Fruit fly (Drosophila melanogaster) whole organism, embryonic: ENCODE measurements around the gene CG34332.

Experiments
- Atf3 ChIP-seq: fragments of 200-800 bp; sonication (Bioruptor generic); optimal IDR thresholded peaks from 3 replicates; lab custom pipeline; 2016; ENCODE audit warnings: missing biosample characterization, missing genetic modification characterization
- CG11456 ChIP-seq: fragments of 200-800 bp; sonication (Bioruptor generic); IDR thresholded peaks from 3 replicates; pipeline ENCODE4 v1.3.6; 2022; ENCODE audit warnings: missing biosample characterization, missing genetic modification characterization
- CG11695 ChIP-seq: fragments of 200-800 bp; sonication (Bioruptor generic); IDR thresholded peaks from 3 replicates; pipeline ENCODE4 v1.3.6; 2022; ENCODE audit warnings: missing biosample characterization, missing genetic modification characterization
- CG11696 ChIP-seq: fragments of 200-800 bp; sonication (Bioruptor generic); IDR thresholded peaks from 2 replicates; pipeline ENCODE4 v1.3.6; 2022; ENCODE audit warnings: missing biosample characterization, missing genetic modification characterization
- CG14050 ChIP-seq: fragments of 200-800 bp; sonication (Bioruptor generic); IDR thresholded peaks from 3 replicates; pipeline ENCODE4 v1.3.6; 2022; ENCODE audit warnings: missing biosample characterization, missing genetic modification characterization
- CG15073 ChIP-seq: fragments of 200-800 bp; sonication (Bioruptor generic); optimal IDR thresholded peaks from 2 replicates; lab custom pipeline; 2016; ENCODE audit warnings: missing biosample characterization, missing genetic modification characterization
- CG15479 ChIP-seq: fragments of 200-800 bp; sonication (Bioruptor generic); optimal IDR thresholded peaks from 3 replicates; lab custom pipeline; 2019; ENCODE audit warnings: missing biosample characterization, mild to moderate bottlenecking, missing genetic modification characterization, moderate library complexity
- CG17328 ChIP-seq: fragments of 200-800 bp; sonication (Bioruptor generic); IDR thresholded peaks from 2 replicates; pipeline ENCODE4 v1.3.6; 2022; ENCODE audit warnings: missing biosample characterization, missing genetic modification characterization
- CG17568 ChIP-seq: fragments of 200-800 bp; sonication (Bioruptor generic); optimal IDR thresholded peaks from 2 replicates; lab custom pipeline; 2018; ENCODE audit warnings: missing biosample characterization, mild to moderate bottlenecking, missing genetic modification characterization, moderate library complexity
- CG1832 ChIP-seq: fragments of 200-800 bp; sonication (Bioruptor generic); optimal IDR thresholded peaks from 2 replicates; lab custom pipeline; 2017; ENCODE audit warnings: missing biosample characterization, mild to moderate bottlenecking, missing genetic modification characterization, inconsistent platforms
- CG18476 ChIP-seq: fragments of 200-800 bp; sonication (Bioruptor generic); optimal IDR thresholded peaks from 2 replicates; lab custom pipeline; 2016; ENCODE audit warnings: missing biosample characterization, mild to moderate bottlenecking, missing genetic modification characterization
- CG30431 ChIP-seq: fragments of 200-800 bp; sonication (Bioruptor generic); optimal IDR thresholded peaks from 2 replicates; lab custom pipeline; 2017; ENCODE audit warnings: missing biosample characterization, missing genetic modification characterization
- CG3065 ChIP-seq: fragments of 200-800 bp; sonication (Bioruptor generic); optimal IDR thresholded peaks from 2 replicates; lab custom pipeline; 2016; ENCODE audit warnings: missing biosample characterization, missing genetic modification characterization
- CG4730 ChIP-seq: fragments of 200-800 bp; sonication (Bioruptor generic); IDR thresholded peaks from 2 replicates; pipeline ENCODE4 v1.3.6; 2022; ENCODE audit warnings: missing biosample characterization, missing genetic modification characterization
- CG6813 ChIP-seq: fragments of 200-800 bp; sonication (Bioruptor generic); optimal IDR thresholded peaks from 2 replicates; lab custom pipeline; 2017; ENCODE audit warnings: missing biosample characterization, missing genetic modification characterization, mild to moderate bottlenecking, moderate library complexity, missing genetic modification reagents
- CG7839 ChIP-seq: fragments of 200-800 bp; sonication (Bioruptor generic); optimal IDR thresholded peaks from 3 replicates; lab custom pipeline; 2018; ENCODE audit warnings: missing biosample characterization, mild to moderate bottlenecking, missing genetic modification characterization, moderate library complexity
- CG8924 ChIP-seq: fragments of 200-800 bp; optimal IDR thresholded peaks from 3 replicates; lab custom pipeline; 2019; ENCODE audit warnings: missing biosample characterization, mild to moderate bottlenecking, missing genetic modification characterization, moderate library complexity
- CrebB ChIP-seq: fragments of 200-800 bp; sonication (Bioruptor generic); optimal IDR thresholded peaks from 3 replicates; lab custom pipeline; 2018; ENCODE audit warnings: missing biosample characterization, mild to moderate bottlenecking, missing genetic modification characterization
- D19B ChIP-seq: fragments of 200-800 bp; sonication (Bioruptor generic); optimal IDR thresholded peaks from 2 replicates; lab custom pipeline; 2017; ENCODE audit warnings: missing biosample characterization, mild to moderate bottlenecking, missing genetic modification characterization
- Dll ChIP-seq: fragments of 200-800 bp; sonication (Bioruptor generic); IDR thresholded peaks from 4 replicates; pipeline ENCODE4 v1.3.6; 2022; ENCODE audit warnings: missing biosample characterization, missing genetic modification characterization; ENCODE audit not compliant: partially characterized antibody
- HmgZ ChIP-seq: fragments of 200-800 bp; sonication (Bioruptor generic); optimal IDR thresholded peaks from 2 replicates; lab custom pipeline; 2018; ENCODE audit warnings: missing biosample characterization, mild to moderate bottlenecking, missing genetic modification characterization
- Hr51 ChIP-seq, 2 experiments: fragments of 200-800 bp; sonication (Bioruptor generic); optimal IDR thresholded peaks; 2 replicates in 1 of 2; 3 replicates in 1 of 2; lab custom pipeline; 2016 to 2018; ENCODE audit warnings: missing biosample characterization in 2 of 2, missing genetic modification characterization in 2 of 2, mild to moderate bottlenecking in 1 of 2, moderate library complexity in 1 of 2
- NfI ChIP-seq: fragments of 200-800 bp; sonication (Bioruptor generic); optimal IDR thresholded peaks from 3 replicates; lab custom pipeline; 2018; ENCODE audit warnings: missing biosample characterization, mild to moderate bottlenecking, missing genetic modification characterization, moderate library complexity
- Oaz ChIP-seq: fragments of 200-800 bp; sonication (Bioruptor generic); IDR thresholded peaks from 2 replicates; pipeline ENCODE4 v1.3.6; 2022; ENCODE audit warnings: missing biosample characterization, missing genetic modification characterization
- Oli ChIP-seq: fragments of 200-800 bp; sonication (Bioruptor generic); optimal IDR thresholded peaks from 2 replicates; lab custom pipeline; 2018; ENCODE audit warnings: missing biosample characterization, mild to moderate bottlenecking, missing genetic modification characterization, moderate library complexity
- Optix ChIP-seq: fragments of 200-800 bp; sonication (Bioruptor generic); IDR thresholded peaks from 3 replicates; pipeline ENCODE4 v1.3.6; 2022; ENCODE audit warnings: missing biosample characterization, missing genetic modification characterization
- Six4 ChIP-seq: fragments of 200-800 bp; sonication (Bioruptor generic); optimal IDR thresholded peaks from 2 replicates; lab custom pipeline; 2016; ENCODE audit warnings: missing biosample characterization, missing genetic modification characterization
- Sox100B ChIP-seq: fragments of 200-800 bp; sonication (Bioruptor generic); optimal IDR thresholded peaks from 3 replicates; lab custom pipeline; 2018; ENCODE audit warnings: missing biosample characterization, mild to moderate bottlenecking, missing genetic modification characterization
- Taf1 ChIP-seq: fragments of 200-800 bp; sonication (Bioruptor generic); IDR thresholded peaks from 2 replicates; pipeline ENCODE4 v1.3.6; 2022; ENCODE audit warnings: missing biosample characterization, missing genetic modification characterization
- Usf ChIP-seq: fragments of 200-800 bp; sonication (Bioruptor generic); optimal IDR thresholded peaks from 2 replicates; lab custom pipeline; 2017; ENCODE audit warnings: missing genotype, missing biosample characterization, missing genetic modification characterization
- aop ChIP-seq: fragments of 200-800 bp; sonication (Bioruptor generic); IDR thresholded peaks from 2 replicates; pipeline ENCODE4 v1.3.6; 2022; ENCODE audit warnings: missing biosample characterization, missing genetic modification characterization
- ap ChIP-seq: fragments of 200-800 bp; sonication (Bioruptor generic); IDR thresholded peaks from 2 replicates; pipeline ENCODE4 v1.3.6; 2022; ENCODE audit warnings: missing biosample characterization, missing genetic modification characterization
- caup ChIP-seq: fragments of 200-800 bp; sonication (Bioruptor generic); optimal IDR thresholded peaks from 3 replicates; lab custom pipeline; 2017; ENCODE audit warnings: missing biosample characterization, mild to moderate bottlenecking, missing genetic modification characterization, moderate library complexity; ENCODE audit not compliant: severe bottlenecking
- eve ChIP-seq, 2 experiments: fragments of >200 bp; optimal IDR thresholded peaks; 2 replicates each; lab custom pipeline; 2017; ENCODE audit warnings: missing biosample characterization in 2 of 2, missing genetic modification characterization in 2 of 2
- gem ChIP-seq: fragments of 200-800 bp; sonication (Bioruptor generic); optimal IDR thresholded peaks from 2 replicates; lab custom pipeline; 2019; ENCODE audit warnings: missing biosample characterization, mild to moderate bottlenecking, missing genetic modification characterization, moderate library complexity
- grn ChIP-seq: fragments of 200-800 bp; sonication (Bioruptor generic); optimal IDR thresholded peaks from 3 replicates; lab custom pipeline; 2017; ENCODE audit warnings: missing biosample characterization, missing genetic modification characterization
- gsb-n ChIP-seq: fragments of 200-800 bp; sonication (Bioruptor generic); optimal IDR thresholded peaks from 3 replicates; lab custom pipeline; 2018; ENCODE audit warnings: missing biosample characterization, mild to moderate bottlenecking, missing genetic modification characterization
- hkb ChIP-seq, 2 experiments: fragments of 200-800 bp in 1 of 2; fragments of >200 bp in 1 of 2; sonication (Bioruptor generic) in 1 of 2; IDR thresholded peaks in 1 of 2; optimal IDR thresholded peaks in 1 of 2; 2 replicates each; pipeline versions ENCODE4 v1.3.6 to Lab custom; 2017 to 2022; ENCODE audit warnings: missing biosample characterization in 1 of 2, missing genetic modification characterization in 1 of 2
- jigr1 ChIP-seq: fragments of 200-800 bp; sonication (Bioruptor generic); IDR thresholded peaks from 3 replicates; pipeline ENCODE4 v1.3.6; 2022; ENCODE audit warnings: missing biosample characterization, missing genetic modification characterization
- lab ChIP-seq: fragments of 200-800 bp; sonication (Bioruptor generic); optimal IDR thresholded peaks from 3 replicates; lab custom pipeline; 2017; ENCODE audit warnings: missing biosample characterization, missing genetic modification characterization, mild to moderate bottlenecking, moderate library complexity, missing genetic modification reagents
- maf-S ChIP-seq: fragments of 200-800 bp; sonication (Bioruptor generic); optimal IDR thresholded peaks from 2 replicates; lab custom pipeline; 2016; ENCODE audit warnings: missing biosample characterization, missing genetic modification characterization
- nerfin-1 ChIP-seq: fragments of 200-800 bp; sonication (Bioruptor generic); optimal IDR thresholded peaks from 3 replicates; lab custom pipeline; 2019; ENCODE audit warnings: missing biosample characterization, mild to moderate bottlenecking, missing genetic modification characterization, moderate library complexity
- nerfin-2 ChIP-seq: fragments of 200-800 bp; sonication (Bioruptor generic); IDR thresholded peaks from 2 replicates; pipeline ENCODE4 v1.3.6; 2022; ENCODE audit warnings: missing biosample characterization, missing genetic modification characterization; ENCODE audit not compliant: partially characterized antibody
- p53 ChIP-seq: fragments of 200-800 bp; sonication (Bioruptor generic); optimal IDR thresholded peaks from 2 replicates; lab custom pipeline; 2016; ENCODE audit warnings: missing biosample characterization, missing genetic modification characterization
- ranshi ChIP-seq: fragments of 200-800 bp; sonication (Bioruptor generic); IDR thresholded peaks from 2 replicates; pipeline ENCODE4 v1.3.6; 2022; ENCODE audit warnings: missing biosample characterization, missing genetic modification characterization
- sim ChIP-seq: fragments of 200-800 bp; sonication (Bioruptor generic); IDR thresholded peaks from 2 replicates; pipeline ENCODE4 v1.3.6; 2022; ENCODE audit warnings: missing biosample characterization, missing genetic modification characterization
- vfl ChIP-seq: fragments of 200-800 bp; sonication (Bioruptor generic); optimal IDR thresholded peaks from 2 replicates; lab custom pipeline; 2016; ENCODE audit warnings: missing biosample characterization, missing genetic modification characterization
- yki ChIP-seq: fragments of >200 bp; optimal IDR thresholded peaks from 3 replicates; lab custom pipeline; 2018
- zen ChIP-seq: fragments of 200-800 bp; sonication (Bioruptor generic); optimal IDR thresholded peaks from 3 replicates; lab custom pipeline; 2018; ENCODE audit warnings: missing biosample characterization, mild to moderate bottlenecking, missing genetic modification characterization, moderate library complexity
- zen2 ChIP-seq: fragments of 200-800 bp; sonication (Bioruptor generic); IDR thresholded peaks from 3 replicates; pipeline ENCODE4 v1.3.6; 2022; ENCODE audit warnings: missing biosample characterization, missing genetic modification characterization; ENCODE audit not compliant: partially characterized antibody
- zfh2 ChIP-seq: fragments of 200-800 bp; sonication (Bioruptor generic); optimal IDR thresholded peaks from 2 replicates; lab custom pipeline; 2016; ENCODE audit warnings: missing biosample characterization, missing genetic modification characterization

The CG34332 gene

DNA sequence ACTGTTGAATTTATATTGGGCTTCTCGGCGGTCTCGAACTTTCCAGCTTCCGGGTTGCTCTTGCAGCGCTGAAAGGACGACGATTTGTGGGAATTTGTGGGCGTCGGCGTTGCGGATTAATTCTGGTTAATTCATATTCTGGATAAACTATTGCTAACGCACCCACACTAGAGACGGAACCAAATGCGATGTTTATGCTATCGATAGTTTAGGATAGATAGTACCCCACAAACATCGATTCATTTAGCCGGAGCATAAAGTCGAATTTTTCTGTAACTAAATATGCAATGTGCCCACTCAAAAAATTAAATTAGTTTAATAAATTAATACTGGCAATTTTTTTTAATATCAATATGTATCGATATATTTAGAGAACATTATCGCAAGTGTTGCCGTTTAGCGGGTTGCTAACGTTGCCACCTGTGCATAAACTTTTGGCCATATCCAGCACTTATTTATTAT is 18.9 kb downstream of the CG34332 start, which contains the start of gene Rab35 (continued):
- TF ChIP-seq vfl (GFP tag; lab: Kevin White, UChicago): no peak
- no peak for TF ChIP-seq CG15479
- peak; percentile 40 for TF ChIP-seq HmgZ (tag; lab: Kevin White, UChicago)
- TF ChIP-seq CrebB: no peak
- no peak for TF ChIP-seq CG11456 (GFP tag; lab: Robert Waterston, UW)
- TF ChIP-seq CG7839: peak; percentile 7
- TF ChIP-seq CG30431 (GFP tag; lab: Kevin White, UChicago): no peak
- peak; percentile 90 for TF ChIP-seq zen2 (GFP tag; lab: Robert Waterston, UW)
- TF ChIP-seq aop: no peak
- peak; percentile 41 for TF ChIP-seq gem (tag; lab: Kevin White, UChicago)
- TF ChIP-seq CG11696: no peak
- no peak for TF ChIP-seq CG1832 (GFP tag; lab: Kevin White, UChicago)
- peak; percentile 33 for TF ChIP-seq zen (tag; lab: Kevin White, UChicago)
- TF ChIP-seq p53 (GFP tag; lab: Kevin White, UChicago): no peak
- no peak for TF ChIP-seq CG11695 (GFP tag; lab: Robert Waterston, UW)
- TF ChIP-seq Usf: no peak
- peak; percentile 24 for TF ChIP-seq NfI
- peak; percentile 97 for TF ChIP-seq Dll (GFP tag; lab: Robert Waterston, UW)
- TF ChIP-seq grn (GFP tag; lab: Kevin White, UChicago): no peak
- no peak for TF ChIP-seq Atf3 (GFP tag; lab: Kevin White, UChicago)
- no peak for TF ChIP-seq hkb (optimal IDR thresholded peaks at IDR 0.05; lab: Kevin White, UChicago)
- TF ChIP-seq hkb (GFP tag; IDR thresholded peaks at IDR 0.05; lab: Robert Waterston, UW): no peak
- TF ChIP-seq Six4 (GFP tag; lab: Kevin White, UChicago): no peak
- no peak for TF ChIP-seq eve (GFP tag; optimal IDR thresholded peaks at IDR 0.05; lab: Kevin White, UChicago)
- peak; percentile 17 for TF ChIP-seq zfh2
- TF ChIP-seq yki: no peak
- no peak for TF ChIP-seq CG15073 (GFP tag; lab: Kevin White, UChicago)
- TF ChIP-seq CG3065: no peak
- peak; percentile 25 for TF ChIP-seq lab (GFP tag; lab: Kevin White, UChicago)
- TF ChIP-seq CG17328 (GFP tag; lab: Robert Waterston, UW): no peak
- no peak for TF ChIP-seq gsb-n
- TF ChIP-seq CG18476 (GFP tag; lab: Kevin White, UChicago): peak; percentile 28
- no peak for TF ChIP-seq Sox100B (GFP tag; lab: Kevin White, UChicago)
- no peak for TF ChIP-seq ap
- TF ChIP-seq CG8924 (tag; lab: Kevin White, UChicago): no peak
- TF ChIP-seq Taf1 (GFP tag; lab: Robert Waterston, UW): no peak
- TF ChIP-seq jigr1 (GFP tag; lab: Robert Waterston, UW): no peak
- no peak for TF ChIP-seq CG6813 (GFP tag; lab: Kevin White, UChicago)
- TF ChIP-seq Optix (GFP tag; lab: Robert Waterston, UW): no peak
- no peak for TF ChIP-seq nerfin-1 (tag; lab: Kevin White, UChicago)
- TF ChIP-seq ranshi (GFP tag; lab: Robert Waterston, UW): peak; percentile 12; the same call in 1 of the 2 replicates
- TF ChIP-seq nerfin-2 (GFP tag; lab: Robert Waterston, UW): peak; percentile 91
- TF ChIP-seq Oli (tag; lab: Kevin White, UChicago): no peak
- no peak for TF ChIP-seq Hr51 (GFP tag; optimal IDR thresholded peaks at IDR 0.05; lab: Kevin White, UChicago)
- TF ChIP-seq CG4730: no peak
- no peak for TF ChIP-seq D19B (GFP tag; lab: Kevin White, UChicago)
- TF ChIP-seq Oaz (GFP tag; lab: Robert Waterston, UW): no peak
- TF ChIP-seq CG14050: no peak
- TF ChIP-seq caup: no peak
- no peak for TF ChIP-seq maf-S
- TF ChIP-seq sim (GFP tag; lab: Robert Waterston, UW): no peak
- no peak for TF ChIP-seq CG17568 (GFP tag; lab: Kevin White, UChicago)
